Worm (Caenorhabditis elegans) whole organism, early embryonic: Measurements from ENCODE around the gene lgc-12.

Source experiments
- B0310.2 ChIP-seq: sonication (generic microtip); optimal IDR thresholded peaks from 2 replicates; lab custom pipeline; 2016; ENCODE audit warnings: mild to moderate bottlenecking, missing genetic modification characterization, missing compliant biosample characterization
- F13C5.2 ChIP-seq: sonication (generic microtip); optimal IDR thresholded peaks from 2 replicates; lab custom pipeline; 2017; ENCODE audit warnings: mild to moderate bottlenecking, missing genetic modification characterization, inconsistent platforms, missing compliant biosample characterization
- aly-1 ChIP-seq: sonication (generic microtip); optimal IDR thresholded peaks from 2 replicates; lab custom pipeline; 2016; ENCODE audit warnings: missing genetic modification characterization, missing compliant biosample characterization
- ama-1 ChIP-seq: fragments of 150-350 bp; optimal IDR thresholded peaks from 2 replicates; lab custom pipeline; 2014
- ceh-13 ChIP-seq: fragments of 200-800 bp; sonication (Bioruptor generic); optimal IDR thresholded peaks from 2 replicates; lab custom pipeline; 2018; ENCODE audit warnings: mild to moderate bottlenecking, missing genetic modification characterization, missing compliant biosample characterization
- ceh-36 ChIP-seq: sonication (generic microtip); optimal IDR thresholded peaks from 2 replicates; lab custom pipeline; 2016; ENCODE audit warnings: missing genetic modification characterization, inconsistent platforms, missing compliant biosample characterization
- ets-7 ChIP-seq: sonication (generic microtip); optimal IDR thresholded peaks from 2 replicates; lab custom pipeline; 2016; ENCODE audit warnings: missing genotype, missing genetic modification characterization, missing compliant biosample characterization
- flt-1 ChIP-seq: fragments of 200-800 bp; sonication (Bioruptor generic); IDR thresholded peaks from 2 replicates; pipeline ENCODE4 v1.3.6; 2022; ENCODE audit warnings: missing genetic modification characterization, missing compliant biosample characterization
- hmbx-1 ChIP-seq: sonication (generic microtip); optimal IDR thresholded peaks from 2 replicates; lab custom pipeline; 2016; ENCODE audit warnings: mild to moderate bottlenecking, missing genetic modification characterization, missing compliant biosample characterization
- hmg-4 ChIP-seq: fragments of 200-800 bp; sonication (Bioruptor generic); optimal IDR thresholded peaks from 2 replicates; lab custom pipeline; 2018; ENCODE audit warnings: mild to moderate bottlenecking, missing genetic modification characterization, missing compliant biosample characterization
- hnd-1 ChIP-seq: sonication (generic microtip); optimal IDR thresholded peaks from 2 replicates; lab custom pipeline; 2016; ENCODE audit warnings: missing genetic modification characterization, missing compliant biosample characterization
- pes-1 ChIP-seq: fragments of 200-800 bp; sonication (Bioruptor generic); IDR thresholded peaks from 2 replicates; pipeline ENCODE4 v1.3.6; 2022; ENCODE audit warnings: missing genetic modification reagents, missing genetic modification characterization, missing compliant biosample characterization
- scrt-1 ChIP-seq: fragments of 200-800 bp; sonication (Bioruptor generic); IDR thresholded peaks from 2 replicates; pipeline ENCODE4 v1.3.6; 2022; ENCODE audit warnings: missing genetic modification characterization, missing compliant biosample characterization
- sea-1 ChIP-seq: fragments of 200-800 bp; sonication (Bioruptor generic); conservative IDR thresholded peaks from 2 replicates; pipeline ENCODE4 v1.3.6; 2022; ENCODE audit warnings: missing genetic modification characterization, missing compliant biosample characterization
- tbx-11 ChIP-seq: fragments of 200-800 bp; sonication (Bioruptor generic); IDR thresholded peaks from 2 replicates; pipeline ENCODE4 v1.3.6; 2022; ENCODE audit warnings: missing genetic modification characterization, missing compliant biosample characterization
- tbx-37 ChIP-seq: fragments of 200-800 bp; sonication (Bioruptor generic); conservative IDR thresholded peaks from 2 replicates; pipeline ENCODE4 v1.3.6; 2022; ENCODE audit warnings: missing genetic modification reagents, missing genetic modification characterization, missing compliant biosample characterization
- tra-4 ChIP-seq: sonication (generic microtip); optimal IDR thresholded peaks from 2 replicates; lab custom pipeline; 2017; ENCODE audit warnings: missing genetic modification characterization, missing compliant biosample characterization

lgc-12 gene

ce11 chrIII:7530830-7531229, 31.1 kb upstream of the lgc-12 start:
- TF ChIP-seq tra-4 (tag; lab: Kevin White, UChicago) (no peak), pes-1 (no peak), flt-1 (GFP tag; lab: Robert Waterston, UW) (no peak), ceh-13 (GFP tag; lab: Kevin White, UChicago) (no peak), tbx-11 (no peak), tbx-37 (GFP tag; lab: Robert Waterston, UW) (no peak), B0310.2 (no peak), ceh-36 (tag; lab: Kevin White, UChicago) (no peak), hnd-1 (tag; lab: Kevin White, UChicago) (no peak), ets-7 (tag; lab: Kevin White, UChicago) (no peak), hmg-4 (GFP tag; lab: Kevin White, UChicago) (no peak), F13C5.2 (tag; lab: Kevin White, UChicago) (no peak), ama-1 (lab: Kevin White, UChicago) (no peak), sea-1 (GFP tag; lab: Robert Waterston, UW) (no peak), hmbx-1 (tag; lab: Kevin White, UChicago) (no peak), scrt-1 (no peak), aly-1 (tag; lab: Kevin White, UChicago) (no peak)

- TF ChIP-seq aly-1 (tag; lab: Kevin White, UChicago) (no peak), hmbx-1 (tag; lab: Kevin White, UChicago) (no peak), hnd-1 (tag; lab: Kevin White, UChicago) (no peak), ets-7 (tag; lab: Kevin White, UChicago) (no peak), tbx-11 (no peak), scrt-1 (no peak), tra-4 (tag; lab: Kevin White, UChicago) (no peak), ama-1 (lab: Kevin White, UChicago) (no peak), flt-1 (GFP tag; lab: Robert Waterston, UW) (no peak), tbx-37 (GFP tag; lab: Robert Waterston, UW) (no peak)
Observed at ce11 chrIII:7531385-7531784, 30.6 kb upstream of the lgc-12 start.

ce11 chrIII:7533012-7533411, 29.0 kb upstream of the lgc-12 start:
- TF ChIP-seq pes-1 (no peak), scrt-1 (no peak), ets-7 (tag; lab: Kevin White, UChicago) (no peak), ama-1 (lab: Kevin White, UChicago) (no peak), tra-4 (tag; lab: Kevin White, UChicago) (no peak), sea-1 (GFP tag; lab: Robert Waterston, UW) (no peak)

- TF ChIP-seq flt-1 (GFP tag; lab: Robert Waterston, UW) (no peak), hnd-1 (tag; lab: Kevin White, UChicago) (no peak), aly-1 (tag; lab: Kevin White, UChicago) (no peak), B0310.2 (no peak), ceh-36 (tag; lab: Kevin White, UChicago) (no peak), hmg-4 (GFP tag; lab: Kevin White, UChicago) (no peak), tbx-11 (no peak), ama-1 (lab: Kevin White, UChicago) (no peak), sea-1 (GFP tag; lab: Robert Waterston, UW) (no peak), pes-1 (no peak), tra-4 (tag; lab: Kevin White, UChicago) (no peak), ceh-13 (GFP tag; lab: Kevin White, UChicago) (no peak), tbx-37 (GFP tag; lab: Robert Waterston, UW) (no peak), ets-7 (tag; lab: Kevin White, UChicago) (no peak), scrt-1 (no peak), F13C5.2 (tag; lab: Kevin White, UChicago) (no peak), hmbx-1 (tag; lab: Kevin White, UChicago) (no peak)
Observed at ce11 chrIII:7534648-7535047, 27.3 kb upstream of the lgc-12 start.

ce11 chrIII:7535347-7535746, 26.6 kb upstream of the lgc-12 start:
- TF ChIP-seq ceh-36 (tag; lab: Kevin White, UChicago): no peak
- TF ChIP-seq hmg-4 (GFP tag; lab: Kevin White, UChicago): no peak

- TF ChIP-seq hnd-1 (tag; lab: Kevin White, UChicago) (no peak), hmbx-1 (tag; lab: Kevin White, UChicago) (no peak), tbx-37 (GFP tag; lab: Robert Waterston, UW) (no peak), tra-4 (tag; lab: Kevin White, UChicago) (no peak), ama-1 (lab: Kevin White, UChicago) (no peak), scrt-1 (no peak), ets-7 (tag; lab: Kevin White, UChicago) (no peak), hmg-4 (GFP tag; lab: Kevin White, UChicago) (no peak), sea-1 (GFP tag; lab: Robert Waterston, UW) (no peak), flt-1 (GFP tag; lab: Robert Waterston, UW) (no peak), B0310.2 (no peak), F13C5.2 (tag; lab: Kevin White, UChicago) (no peak)
Observed at ce11 chrIII:7536559-7536958, 25.4 kb upstream of the lgc-12 start, which contains the start of gene lin-39. Gene lin-39, minus strand, starts transcription at chrIII:7536632.

- TF ChIP-seq sea-1 (GFP tag; lab: Robert Waterston, UW) (no peak), hmbx-1 (tag; lab: Kevin White, UChicago) (no peak), ama-1 (lab: Kevin White, UChicago) (no peak), B0310.2 (no peak), tbx-37 (GFP tag; lab: Robert Waterston, UW) (no peak), tbx-11 (no peak), ceh-13 (GFP tag; lab: Kevin White, UChicago) (no peak), scrt-1 (no peak), F13C5.2 (tag; lab: Kevin White, UChicago) (no peak), hnd-1 (tag; lab: Kevin White, UChicago) (no peak), ceh-36 (tag; lab: Kevin White, UChicago) (no peak), aly-1 (tag; lab: Kevin White, UChicago) (no peak), tra-4 (tag; lab: Kevin White, UChicago) (no peak), pes-1 (no peak), hmg-4 (GFP tag; lab: Kevin White, UChicago) (no peak), ets-7 (tag; lab: Kevin White, UChicago) (no peak), flt-1 (GFP tag; lab: Robert Waterston, UW) (no peak)
Observed at ce11 chrIII:7542037-7542436, 19.9 kb upstream of the lgc-12 start.
